Fruit fly (Drosophila melanogaster) whole organism, embryonic: ENCODE results near the gene CG17027.

Source experiments
- Ada2b ChIP-seq: fragments of 200-800 bp; sonication (Bioruptor generic); IDR thresholded peaks from 2 replicates; pipeline ENCODE4 v1.3.6; 2022; ENCODE audit warnings: missing biosample characterization, missing genetic modification characterization
- Atf3 ChIP-seq: fragments of 200-800 bp; sonication (Bioruptor generic); optimal IDR thresholded peaks from 3 replicates; lab custom pipeline; 2016; ENCODE audit warnings: missing biosample characterization, missing genetic modification characterization
- Awh ChIP-seq: fragments of 200-800 bp; sonication (Bioruptor generic); IDR thresholded peaks from 2 replicates; pipeline ENCODE4, ENCODE4 v1.3.6; 2022; ENCODE audit warnings: missing biosample characterization, missing genetic modification characterization
- CG10267 ChIP-seq: fragments of 200-800 bp; sonication (Bioruptor generic); optimal IDR thresholded peaks from 2 replicates; lab custom pipeline; 2018; ENCODE audit warnings: missing biosample characterization, mild to moderate bottlenecking, missing genetic modification characterization, moderate library complexity
- CG12071 ChIP-seq: fragments of 200-800 bp; sonication (Bioruptor generic); optimal IDR thresholded peaks from 3 replicates; lab custom pipeline; 2018; ENCODE audit warnings: missing biosample characterization, mild to moderate bottlenecking, missing genetic modification characterization
- CG12155 ChIP-seq: fragments of 200-800 bp; sonication (Bioruptor generic); optimal IDR thresholded peaks from 3 replicates; lab custom pipeline; 2016; ENCODE audit warnings: missing biosample characterization, missing genetic modification characterization
- CG13296 ChIP-seq: fragments of 200-800 bp; sonication (Bioruptor generic); optimal IDR thresholded peaks from 3 replicates; lab custom pipeline; 2018; ENCODE audit warnings: missing biosample characterization, mild to moderate bottlenecking, missing genetic modification characterization
- CG13775 ChIP-seq: fragments of 200-800 bp; sonication (Bioruptor generic); optimal IDR thresholded peaks from 3 replicates; lab custom pipeline; 2017; ENCODE audit warnings: missing biosample characterization, mild to moderate bottlenecking, missing genetic modification characterization
- CG14965 ChIP-seq: fragments of 200-800 bp; sonication (Bioruptor generic); optimal IDR thresholded peaks from 2 replicates; lab custom pipeline; 2016; ENCODE audit warnings: missing biosample characterization, missing genetic modification characterization, borderline replicate concordance
- CG1529 ChIP-seq: fragments of 200-800 bp; sonication (Bioruptor generic); optimal IDR thresholded peaks from 3 replicates; lab custom pipeline; 2018; ENCODE audit warnings: missing biosample characterization, missing genetic modification characterization
- CG15514 ChIP-seq: fragments of 200-800 bp; sonication (Bioruptor generic); optimal IDR thresholded peaks from 3 replicates; lab custom pipeline; 2017; ENCODE audit warnings: missing biosample characterization, missing genetic modification characterization, mild to moderate bottlenecking, moderate library complexity, missing genetic modification reagents
- CG16815 ChIP-seq: fragments of 200-800 bp; sonication (Bioruptor generic); optimal IDR thresholded peaks from 3 replicates; lab custom pipeline; 2017; ENCODE audit warnings: missing biosample characterization, mild to moderate bottlenecking, missing genetic modification characterization
- CG18011 ChIP-seq: fragments of 200-800 bp; sonication (Bioruptor generic); optimal IDR thresholded peaks from 2 replicates; lab custom pipeline; 2017; ENCODE audit warnings: missing biosample characterization, missing genetic modification characterization, mild to moderate bottlenecking, moderate library complexity, missing genotype
- CG2116 ChIP-seq: fragments of 200-800 bp; sonication (Bioruptor generic); optimal IDR thresholded peaks from 3 replicates; lab custom pipeline; 2018; ENCODE audit warnings: missing biosample characterization, mild to moderate bottlenecking, missing genetic modification characterization
- CG2202 ChIP-seq: fragments of 200-800 bp; sonication (Bioruptor generic); optimal IDR thresholded peaks from 2 replicates; lab custom pipeline; 2018; ENCODE audit warnings: missing biosample characterization, mild to moderate bottlenecking, missing genetic modification characterization
- CG2889 ChIP-seq: fragments of 200-800 bp; sonication (Bioruptor generic); IDR thresholded peaks from 3 replicates; pipeline ENCODE4 v1.3.6; 2022; ENCODE audit warnings: missing biosample characterization, missing genetic modification characterization
- CG3847 ChIP-seq: fragments of 200-800 bp; sonication (Bioruptor generic); IDR thresholded peaks from 2 replicates; pipeline ENCODE4 v1.3.6; 2022; ENCODE audit warnings: missing biosample characterization, missing genetic modification characterization
- CG43689 ChIP-seq: fragments of 200-800 bp; sonication (Bioruptor generic); IDR thresholded peaks from 2 replicates; pipeline ENCODE4 v1.3.6; 2022; ENCODE audit warnings: missing biosample characterization, missing genetic modification characterization
- CG4424 ChIP-seq: fragments of 200-800 bp; sonication (Bioruptor generic); optimal IDR thresholded peaks from 3 replicates; lab custom pipeline; 2016; ENCODE audit warnings: missing biosample characterization, missing genetic modification characterization
- CG4730 ChIP-seq: fragments of 200-800 bp; sonication (Bioruptor generic); IDR thresholded peaks from 2 replicates; pipeline ENCODE4 v1.3.6; 2022; ENCODE audit warnings: missing biosample characterization, missing genetic modification characterization
- CG6175 ChIP-seq: fragments of 200-800 bp; sonication (Bioruptor generic); IDR thresholded peaks from 3 replicates; pipeline ENCODE4 v1.3.6; 2022; ENCODE audit warnings: missing biosample characterization, missing genetic modification characterization
- CG6683 ChIP-seq: fragments of 200-800 bp; sonication (Bioruptor generic); optimal IDR thresholded peaks from 2 replicates; lab custom pipeline; 2017; ENCODE audit warnings: missing biosample characterization, mild to moderate bottlenecking, missing genetic modification characterization, missing genetic modification reagents
- Camta ChIP-seq: fragments of 200-800 bp; sonication (Bioruptor generic); optimal IDR thresholded peaks from 2 replicates; lab custom pipeline; 2016; ENCODE audit warnings: missing biosample characterization, missing genetic modification characterization
- Dfd ChIP-seq, 2 experiments: fragments of >200 bp; optimal IDR thresholded peaks; 2 replicates each; lab custom pipeline; 2017; ENCODE audit warnings: missing biosample characterization in 2 of 2, missing genetic modification characterization in 2 of 2
- HLH4C ChIP-seq: fragments of 200-800 bp; sonication (Bioruptor generic); IDR thresholded peaks from 3 replicates; pipeline ENCODE4 v1.3.6; 2022; ENCODE audit warnings: missing biosample characterization, missing genetic modification characterization; ENCODE audit not compliant: partially characterized antibody
- Kr ChIP-seq: fragments of 200-800 bp; sonication (Bioruptor generic); optimal IDR thresholded peaks from 2 replicates; lab custom pipeline; 2017; ENCODE audit warnings: missing biosample characterization, mild to moderate bottlenecking, missing genetic modification characterization
- Nf-YA ChIP-seq: fragments of 200-800 bp; sonication (Bioruptor generic); IDR thresholded peaks from 2 replicates; pipeline ENCODE4 v1.3.6; 2022; ENCODE audit warnings: missing biosample characterization, missing genetic modification characterization
- br ChIP-seq: fragments of >200 bp; optimal IDR thresholded peaks from 2 replicates; lab custom pipeline; 2017
- bsh ChIP-seq, 2 experiments: fragments of 200-800 bp; sonication (Bioruptor generic); optimal IDR thresholded peaks; 2 replicates each; lab custom pipeline; 2017 to 2018; ENCODE audit warnings: mild to moderate bottlenecking in 2 of 2, missing biosample characterization in 2 of 2, missing genetic modification characterization in 2 of 2, moderate library complexity in 1 of 2
- btn ChIP-seq: fragments of 200-800 bp; sonication (Bioruptor generic); optimal IDR thresholded peaks from 2 replicates; lab custom pipeline; 2016; ENCODE audit warnings: missing biosample characterization, missing genetic modification characterization
- cg ChIP-seq: fragments of 200-800 bp; sonication (Bioruptor generic); optimal IDR thresholded peaks from 3 replicates; lab custom pipeline; 2019; ENCODE audit warnings: missing biosample characterization, mild to moderate bottlenecking, missing genetic modification characterization, moderate library complexity
- crp ChIP-seq, 2 experiments: fragments of 200-800 bp; sonication (Bioruptor generic); optimal IDR thresholded peaks; 2 replicates in 1 of 2; 3 replicates in 1 of 2; lab custom pipeline; 2017; ENCODE audit warnings: missing biosample characterization in 2 of 2, missing genetic modification characterization in 2 of 2, mild to moderate bottlenecking in 1 of 2, moderate library complexity in 1 of 2
- eyg ChIP-seq: fragments of 200-800 bp; sonication (Bioruptor generic); optimal IDR thresholded peaks from 3 replicates; lab custom pipeline; 2016; ENCODE audit warnings: missing biosample characterization, missing genetic modification characterization
- gcm2 ChIP-seq: fragments of 200-800 bp; sonication (Bioruptor generic); optimal IDR thresholded peaks from 2 replicates; lab custom pipeline; 2016; ENCODE audit warnings: missing biosample characterization, missing genetic modification characterization
- hb ChIP-seq: fragments of 200-800 bp; sonication (Bioruptor generic); IDR thresholded peaks from 3 replicates; pipeline ENCODE4 v1.3.6; 2022; ENCODE audit warnings: missing biosample characterization, missing genetic modification characterization; ENCODE audit not compliant: partially characterized antibody
- hbn ChIP-seq: fragments of 200-800 bp; sonication (Bioruptor generic); IDR thresholded peaks from 2 replicates; pipeline ENCODE4 v1.3.6; 2022; ENCODE audit warnings: missing biosample characterization, missing genetic modification characterization; ENCODE audit not compliant: partially characterized antibody
- hth ChIP-seq: fragments of >200 bp; optimal IDR thresholded peaks from 2 replicates; lab custom pipeline; 2017; ENCODE audit warnings: inconsistent platforms
- ind ChIP-seq: fragments of 200-800 bp; sonication (Bioruptor generic); optimal IDR thresholded peaks from 3 replicates; lab custom pipeline; 2016; ENCODE audit warnings: missing biosample characterization, missing genetic modification characterization
- jumu ChIP-seq: fragments of 200-800 bp; sonication (Bioruptor generic); optimal IDR thresholded peaks from 3 replicates; lab custom pipeline; 2016; ENCODE audit warnings: missing biosample characterization, missing genetic modification characterization
- knrl ChIP-seq: fragments of 200-800 bp; sonication (Bioruptor generic); IDR thresholded peaks from 3 replicates; pipeline ENCODE4 v1.3.6; 2022; ENCODE audit warnings: missing biosample characterization, missing genetic modification characterization; ENCODE audit not compliant: partially characterized antibody
- mld ChIP-seq: fragments of 200-800 bp; sonication (Bioruptor generic); IDR thresholded peaks from 3 replicates; pipeline ENCODE4 v1.3.6; 2022; ENCODE audit warnings: missing biosample characterization, missing genetic modification characterization; ENCODE audit not compliant: partially characterized antibody
- nerfin-1 ChIP-seq: fragments of 200-800 bp; sonication (Bioruptor generic); optimal IDR thresholded peaks from 3 replicates; lab custom pipeline; 2019; ENCODE audit warnings: missing biosample characterization, mild to moderate bottlenecking, missing genetic modification characterization, moderate library complexity
- nom ChIP-seq: fragments of 200-800 bp; sonication (Bioruptor generic); optimal IDR thresholded peaks from 2 replicates; lab custom pipeline; 2017; ENCODE audit warnings: missing biosample characterization, missing genetic modification characterization, mild to moderate bottlenecking, moderate library complexity, missing genetic modification reagents
- ranshi ChIP-seq: fragments of 200-800 bp; sonication (Bioruptor generic); IDR thresholded peaks from 2 replicates; pipeline ENCODE4 v1.3.6; 2022; ENCODE audit warnings: missing biosample characterization, missing genetic modification characterization
- sisA ChIP-seq: fragments of 200-800 bp; sonication (Bioruptor generic); IDR thresholded peaks from 2 replicates; pipeline ENCODE4 v1.3.6; 2022; ENCODE audit warnings: missing biosample characterization, missing genetic modification characterization
- slp2 ChIP-seq: fragments of 200-800 bp; sonication (Bioruptor generic); optimal IDR thresholded peaks from 2 replicates; lab custom pipeline; 2016; ENCODE audit warnings: missing biosample characterization, missing genetic modification characterization
- so ChIP-seq: fragments of 200-800 bp; sonication (Bioruptor generic); IDR thresholded peaks from 3 replicates; pipeline ENCODE4 v1.3.6; 2022; ENCODE audit warnings: missing biosample characterization, missing genetic modification characterization
- sob ChIP-seq: fragments of 200-800 bp; sonication (Bioruptor generic); IDR thresholded peaks from 2 replicates; pipeline ENCODE4 v1.3.6; 2022; ENCODE audit warnings: missing biosample characterization, missing genetic modification characterization
- tll ChIP-seq, 2 experiments: fragments of 200-800 bp in 1 of 2; fragments of >200 bp in 1 of 2; sonication (Bioruptor generic) in 1 of 2; optimal IDR thresholded peaks; 2 replicates each; lab custom pipeline; 2017 to 2019; ENCODE audit warnings: missing biosample characterization in 2 of 2, missing genetic modification characterization in 2 of 2, mild to moderate bottlenecking in 1 of 2, moderate library complexity in 1 of 2
- vfl ChIP-seq: fragments of 200-800 bp; sonication (Bioruptor generic); optimal IDR thresholded peaks from 2 replicates; lab custom pipeline; 2016; ENCODE audit warnings: missing biosample characterization, missing genetic modification characterization
- vvl ChIP-seq: fragments of 200-800 bp; sonication (Bioruptor generic); IDR thresholded peaks from 2 replicates; pipeline ENCODE4 v1.3.6; 2022; ENCODE audit warnings: missing biosample characterization, missing genetic modification characterization

The CG17027 gene

dm6 chr3L:15988039-15988546 is 8.2 kb downstream of the CG17027 start, which contains the start of gene Hip14 (continued):
- TF ChIP-seq nom (GFP tag; lab: Kevin White, UChicago) (peak; percentile 57), Camta (GFP tag; lab: Kevin White, UChicago) (no peak), CG6175 (GFP tag; lab: Robert Waterston, UW) (no peak), vfl (GFP tag; lab: Kevin White, UChicago) (no peak), jumu (no peak), CG13775 (GFP tag; lab: Kevin White, UChicago) (peak; percentile 16), CG4424 (GFP tag; lab: Kevin White, UChicago) (no peak), CG12071 (GFP tag; lab: Kevin White, UChicago) (no peak), slp2 (GFP tag; lab: Kevin White, UChicago) (no peak), CG6683 (GFP tag; lab: Kevin White, UChicago) (no peak), HLH4C (no peak), bsh (GFP tag; optimal IDR thresholded peaks at IDR 0.05; lab: Kevin White, UChicago) (no peak), mld (GFP tag; lab: Robert Waterston, UW) (no peak), Awh (GFP tag; lab: Robert Waterston, UW) (no peak), CG18011 (GFP tag; lab: Kevin White, UChicago) (no peak), sob (GFP tag; lab: Robert Waterston, UW) (peak; percentile 28; the same call in 1 of the 2 replicates), CG16815 (GFP tag; lab: Kevin White, UChicago) (no peak), CG12155 (GFP tag; lab: Kevin White, UChicago) (no peak), nerfin-1 (tag; lab: Kevin White, UChicago) (peak; percentile 80), CG2202 (no peak), hbn (GFP tag; lab: Robert Waterston, UW) (no peak), tll (GFP tag; optimal IDR thresholded peaks at IDR 0.05; lab: Kevin White, UChicago) (no peak), Dfd (GFP tag; optimal IDR thresholded peaks at IDR 0.05; lab: Kevin White, UChicago) (no peak), vvl (peak; percentile 39), CG4730 (no peak), Nf-YA (GFP tag; lab: Robert Waterston, UW) (no peak), CG43689 (GFP tag; lab: Robert Waterston, UW) (no peak), sisA (no peak), CG14965 (GFP tag; lab: Kevin White, UChicago) (no peak), CG1529 (GFP tag; lab: Kevin White, UChicago) (no peak), CG3847 (GFP tag; lab: Robert Waterston, UW) (0 out of 2 replicates have a peak, but pooled peaks have one; percentile 14), Ada2b (GFP tag; lab: Robert Waterston, UW) (no peak), cg (no peak), ranshi (GFP tag; lab: Robert Waterston, UW) (no peak), CG2116 (GFP tag; lab: Kevin White, UChicago) (peak; percentile 52), gcm2 (GFP tag; lab: Kevin White, UChicago) (no peak), hth (lab: Kevin White, UChicago) (no peak), CG13296 (GFP tag; lab: Kevin White, UChicago) (peak; percentile 22), CG15514 (GFP tag; lab: Kevin White, UChicago) (peak; percentile 31), crp (GFP tag; optimal IDR thresholded peaks at IDR 0.05; lab: Kevin White, UChicago) (peak in 1 of 2 experiments; percentile 0), Atf3 (GFP tag; lab: Kevin White, UChicago) (no peak), CG2889 (GFP tag; lab: Robert Waterston, UW) (no peak), CG10267 (peak; percentile 94), Kr (GFP tag; lab: Kevin White, UChicago) (no peak), eyg (GFP tag; lab: Kevin White, UChicago) (no peak), ind (no peak), br (lab: Kevin White, UChicago) (no peak), btn (GFP tag; lab: Kevin White, UChicago) (no peak), knrl (GFP tag; lab: Robert Waterston, UW) (no peak), so (GFP tag; lab: Robert Waterston, UW) (no peak), hb (GFP tag; lab: Robert Waterston, UW) (no peak)
